Worm (Caenorhabditis elegans): ENCODE measurements around the gene col-132.

Gene col-132

ce11 chrIV:13098652-13099051 lies 7.8 kb upstream of the col-132 start, which contains the start of the genes dli-1, tin-9.2 and exos-4.1 (continued):
- peak; percentile 46 for TF ChIP-seq hlh-30 (tag; optimal IDR thresholded peaks at IDR 0.05; ENCODE audit: insufficient read depth)
- TF ChIP-seq nhr-102 (tag; optimal IDR thresholded peaks at IDR 0.05), result no peak
- no peak for TF ChIP-seq sdz-12 (GFP tag; optimal IDR thresholded peaks at IDR 0.05)
- peak; percentile 78 for TF ChIP-seq dpl-1 (GFP tag; optimal IDR thresholded peaks at IDR 0.05)
- peak; percentile 42 for TF ChIP-seq nhr-6 (tag; optimal IDR thresholded peaks at IDR 0.05)
- TF ChIP-seq lim-7 (GFP tag; IDR thresholded peaks at IDR 0.05), result no peak
- TF ChIP-seq gei-8 (GFP tag; optimal IDR thresholded peaks at IDR 0.05), result no peak
- TF ChIP-seq dve-1 (tag; optimal IDR thresholded peaks at IDR 0.05; ENCODE audit: insufficient read depth), result peak; percentile 44
- no peak for TF ChIP-seq zip-11 (GFP tag; IDR thresholded peaks at IDR 0.05)
- peak; percentile 80 for TF ChIP-seq snpc-1.2 (GFP tag; IDR thresholded peaks at IDR 0.05)
- 0 out of 2 replicates have a peak, but pooled peaks have one; percentile 33 for TF ChIP-seq pha-4 (GFP tag; IDR thresholded peaks at IDR 0.05)
- no peak for TF ChIP-seq pha-4 (tag; optimal IDR thresholded peaks at IDR 0.05)
- peak; percentile 33 for TF ChIP-seq duxl-1 (tag; optimal IDR thresholded peaks at IDR 0.05; ENCODE audit: poor library complexity)
- peak; percentile 34 for TF ChIP-seq fkh-10 (GFP tag; optimal IDR thresholded peaks at IDR 0.05)
- TF ChIP-seq hmg-1.1 (GFP tag; IDR thresholded peaks at IDR 0.05), result peak; percentile 65

ce11 chrIV:13096778-13097177 lies 5.9 kb upstream of the col-132 start:
- TF ChIP-seq lin-38 (GFP tag; IDR thresholded peaks at IDR 0.05) (peak; percentile 62), ces-1 (GFP tag; optimal IDR thresholded peaks at IDR 0.05) (no peak), lim-7 (GFP tag; IDR thresholded peaks at IDR 0.05) (no peak), ztf-7 (tag; optimal IDR thresholded peaks at IDR 0.05) (no peak), daf-16 (GFP tag; optimal IDR thresholded peaks at IDR 0.05) (no peak), daf-16 (tag; optimal IDR thresholded peaks at IDR 0.05) (peak; percentile 37), F49E8.2 (tag; optimal IDR thresholded peaks at IDR 0.05; ENCODE audit: borderline replicate concordance) (peak; percentile 44), unc-130 (GFP tag; optimal IDR thresholded peaks at IDR 0.05) (peak; percentile 26), nhr-102 (tag; optimal IDR thresholded peaks at IDR 0.05) (no peak), nhr-77 (tag; optimal IDR thresholded peaks at IDR 0.05) (no peak), nhr-25 (tag; optimal IDR thresholded peaks at IDR 0.05; ENCODE audit: borderline replicate concordance, insufficient read depth) (no peak)

DNA sequence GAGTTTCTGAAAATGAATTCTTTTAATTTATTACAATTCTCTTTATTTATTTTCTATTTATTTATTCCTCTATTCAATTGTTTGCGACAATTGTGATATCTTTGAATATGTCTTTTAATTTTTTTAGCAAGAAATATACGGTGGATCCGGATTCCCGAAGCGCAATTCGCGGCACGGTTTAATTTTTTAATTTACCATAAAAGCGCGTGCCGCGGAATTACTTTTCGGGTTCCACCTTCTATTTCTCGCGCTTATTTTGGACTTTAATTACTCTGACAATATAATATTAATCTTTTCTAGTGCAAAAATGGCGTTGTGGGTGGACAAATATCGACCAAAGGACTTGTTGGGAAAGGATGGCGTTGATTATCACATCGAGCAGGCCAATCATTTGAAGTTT lies 4.6 kb upstream of the col-132 start, which contains the start of gene rfc-3:
rfc-3 (plus strand) TSS at position 301 of the 400 bp plus-strand sequence.
- TF ChIP-seq F37D6.2 (tag; optimal IDR thresholded peaks at IDR 0.05) (no peak), lin-38 (GFP tag; IDR thresholded peaks at IDR 0.05) (0 out of 2 replicates have a peak, but pooled peaks have one; percentile 15), egl-43 (GFP tag; IDR thresholded peaks at IDR 0.05) (no peak)

DNA sequence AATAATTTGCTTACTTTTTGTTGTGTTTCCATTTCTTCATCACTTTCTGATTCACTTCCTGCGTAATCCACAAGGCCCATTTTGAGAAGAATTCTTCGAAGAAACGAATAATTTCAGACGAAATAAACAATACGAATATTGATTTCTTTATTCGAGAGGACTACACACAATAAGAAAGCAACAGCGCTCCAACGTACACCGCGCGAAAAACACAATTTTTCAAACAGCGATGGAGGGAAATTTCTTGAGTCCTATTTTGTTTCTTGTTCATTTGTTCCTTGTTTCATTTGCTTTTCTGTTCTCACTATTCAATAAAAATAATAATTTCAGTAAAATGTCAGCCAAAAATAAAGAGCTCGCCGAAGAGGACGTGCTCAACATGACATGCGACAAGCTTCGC lies 2.8 kb upstream of the col-132 start, which contains the start of the genes prcc-1 and C39E9.12:
prcc-1 (minus strand) TSS at position 119 of the 400 bp plus-strand sequence.
C39E9.12 (plus strand) TSS at position 331 of the 400 bp plus-strand sequence.
- TF ChIP-seq unc-130 (GFP tag; optimal IDR thresholded peaks at IDR 0.05) (peak; percentile 80), daf-16 (GFP tag; optimal IDR thresholded peaks at IDR 0.05) (no peak), daf-16 (tag; optimal IDR thresholded peaks at IDR 0.05) (peak; percentile 70), lsy-2 (tag; optimal IDR thresholded peaks at IDR 0.05) (peak in 1 of 2 experiments; percentile 88), F37D6.2 (tag; optimal IDR thresholded peaks at IDR 0.05) (no peak), ZK546.5 (tag; optimal IDR thresholded peaks at IDR 0.05) (no peak), ztf-7 (tag; optimal IDR thresholded peaks at IDR 0.05) (no peak), dpl-1 (GFP tag; optimal IDR thresholded peaks at IDR 0.05) (peak; percentile 90), nhr-28 (tag; optimal IDR thresholded peaks at IDR 0.05) (peak; percentile 60), rbr-2 (tag; optimal IDR thresholded peaks at IDR 0.05) (peak; percentile 10), lin-38 (GFP tag; IDR thresholded peaks at IDR 0.05) (peak; percentile 94), ama-1 (optimal IDR thresholded peaks at IDR 0.05) (peak; percentile 4), nhr-6 (tag; optimal IDR thresholded peaks at IDR 0.05) (peak; percentile 76), mes-2 (tag; optimal IDR thresholded peaks at IDR 0.05; ENCODE audit: poor library complexity, severe bottlenecking) (peak; percentile 82), hlh-30 (tag; optimal IDR thresholded peaks at IDR 0.05; ENCODE audit: insufficient read depth) (peak; percentile 53), attf-4 (tag; optimal IDR thresholded peaks at IDR 0.05) (no peak), dve-1 (tag; optimal IDR thresholded peaks at IDR 0.05; ENCODE audit: insufficient read depth) (peak; percentile 53), pha-4 (GFP tag; IDR thresholded peaks at IDR 0.05) (no peak), pha-4 (tag; optimal IDR thresholded peaks at IDR 0.05) (peak; percentile 25), nhr-77 (tag; optimal IDR thresholded peaks at IDR 0.05) (peak; percentile 19), D1046.2 (GFP tag; IDR thresholded peaks at IDR 0.05) (no peak), nhr-11 (tag; optimal IDR thresholded peaks at IDR 0.05) (peak; percentile 68), mxl-2 (GFP tag; conservative IDR thresholded peaks at IDR 0.05) (no peak), set-16 (GFP tag; IDR thresholded peaks at IDR 0.05) (no peak), snpc-1.2 (GFP tag; IDR thresholded peaks at IDR 0.05) (no peak)

Data from whole organism, L4 larva.